Fruit fly (Drosophila melanogaster) whole organism, adult: ENCODE data around the gene CG31204.

Experiments
- CG11617 ChIP-seq: fragments of 200-800 bp; sonication (Bioruptor generic); optimal IDR thresholded peaks from 2 replicates; lab custom pipeline; 2017; ENCODE audit warnings: mild to moderate bottlenecking, missing biosample characterization, missing genetic modification reagents, missing genetic modification characterization
- CG12768 ChIP-seq: fragments of 200-800 bp; sonication (Bioruptor generic); optimal IDR thresholded peaks from 2 replicates; lab custom pipeline; 2017; ENCODE audit warnings: missing biosample characterization, missing genetic modification characterization, mild to moderate bottlenecking, moderate library complexity, missing genetic modification reagents
- CG14711 ChIP-seq: fragments of 200-800 bp; sonication (Bioruptor generic); optimal IDR thresholded peaks from 2 replicates; lab custom pipeline; 2018; ENCODE audit warnings: missing biosample characterization, mild to moderate bottlenecking, missing genetic modification characterization, moderate library complexity
- CG1620 ChIP-seq: fragments of 200-800 bp; sonication (Bioruptor generic); optimal IDR thresholded peaks from 2 replicates; lab custom pipeline; 2016; ENCODE audit warnings: missing biosample characterization, missing genetic modification characterization
- CG33017 ChIP-seq: fragments of 200-800 bp; sonication (Bioruptor generic); optimal IDR thresholded peaks from 2 replicates; lab custom pipeline; 2018; ENCODE audit warnings: missing biosample characterization, mild to moderate bottlenecking, missing genetic modification characterization, moderate library complexity
- CG5204 ChIP-seq: fragments of 200-800 bp; sonication (Bioruptor generic); optimal IDR thresholded peaks from 2 replicates; lab custom pipeline; 2016; ENCODE audit warnings: missing biosample characterization, missing genetic modification characterization
- CG7045 ChIP-seq: fragments of 200-800 bp; sonication (Bioruptor generic); optimal IDR thresholded peaks from 2 replicates; lab custom pipeline; 2017; ENCODE audit warnings: missing biosample characterization, mild to moderate bottlenecking, missing genetic modification characterization
- CG7101 ChIP-seq: fragments of 200-800 bp; sonication (Bioruptor generic); optimal IDR thresholded peaks from 2 replicates; lab custom pipeline; 2018; ENCODE audit warnings: missing biosample characterization, mild to moderate bottlenecking, missing genetic modification characterization, moderate library complexity
- Clk ChIP-seq: fragments of 200-800 bp; sonication (Bioruptor generic); optimal IDR thresholded peaks from 2 replicates; lab custom pipeline; 2017; ENCODE audit warnings: missing biosample characterization, missing genetic modification characterization
- Crg-1 ChIP-seq: fragments of 200-800 bp; sonication (Bioruptor generic); optimal IDR thresholded peaks from 2 replicates; lab custom pipeline; 2016; ENCODE audit warnings: missing biosample characterization, missing genetic modification characterization
- Hr96 ChIP-seq: fragments of 200-800 bp; sonication (Bioruptor generic); optimal IDR thresholded peaks from 2 replicates; lab custom pipeline; 2016; ENCODE audit warnings: missing biosample characterization, missing genetic modification characterization
- Mnt ChIP-seq: fragments of 200-800 bp; sonication (Bioruptor generic); optimal IDR thresholded peaks from 2 replicates; lab custom pipeline; 2016; ENCODE audit warnings: missing biosample characterization, mild to moderate bottlenecking, missing genetic modification characterization
- bab1 ChIP-seq: fragments of 200-800 bp; sonication (Bioruptor generic); optimal IDR thresholded peaks from 3 replicates; lab custom pipeline; 2019; ENCODE audit warnings: missing biosample characterization, mild to moderate bottlenecking, missing genetic modification characterization, moderate library complexity
- cic ChIP-seq: fragments of 200-800 bp; sonication (Bioruptor generic); optimal IDR thresholded peaks from 2 replicates; lab custom pipeline; 2017; ENCODE audit warnings: missing biosample characterization, mild to moderate bottlenecking, missing genetic modification characterization, moderate library complexity
- cnc ChIP-seq, 2 experiments: fragments of >200 bp; optimal IDR thresholded peaks; 2 replicates each; lab custom pipeline; 2017
- kay ChIP-seq: fragments of 200-800 bp; sonication (Bioruptor generic); peaks from one replicate; lab custom pipeline; 2016; ENCODE audit warnings: missing biosample characterization, missing genetic modification characterization, borderline replicate concordance
- ovo ChIP-seq: fragments of 200-800 bp; sonication (Bioruptor generic); optimal IDR thresholded peaks from 2 replicates; lab custom pipeline; 2016; ENCODE audit warnings: missing biosample characterization, missing genetic modification characterization
- pad ChIP-seq: fragments of 200-800 bp; sonication (Bioruptor generic); optimal IDR thresholded peaks from 3 replicates; lab custom pipeline; 2017; ENCODE audit warnings: missing biosample characterization, missing genetic modification characterization, mild to moderate bottlenecking, moderate library complexity, missing genetic modification reagents
- tj ChIP-seq: fragments of 200-800 bp; sonication (Bioruptor generic); optimal IDR thresholded peaks from 3 replicates; lab custom pipeline; 2017; ENCODE audit warnings: missing biosample characterization, mild to moderate bottlenecking, missing genetic modification characterization, moderate library complexity
- toe ChIP-seq: fragments of 200-800 bp; sonication (Bioruptor generic); optimal IDR thresholded peaks from 2 replicates; lab custom pipeline; 2016; ENCODE audit warnings: missing biosample characterization, missing genetic modification characterization

Gene CG31204

DNA sequence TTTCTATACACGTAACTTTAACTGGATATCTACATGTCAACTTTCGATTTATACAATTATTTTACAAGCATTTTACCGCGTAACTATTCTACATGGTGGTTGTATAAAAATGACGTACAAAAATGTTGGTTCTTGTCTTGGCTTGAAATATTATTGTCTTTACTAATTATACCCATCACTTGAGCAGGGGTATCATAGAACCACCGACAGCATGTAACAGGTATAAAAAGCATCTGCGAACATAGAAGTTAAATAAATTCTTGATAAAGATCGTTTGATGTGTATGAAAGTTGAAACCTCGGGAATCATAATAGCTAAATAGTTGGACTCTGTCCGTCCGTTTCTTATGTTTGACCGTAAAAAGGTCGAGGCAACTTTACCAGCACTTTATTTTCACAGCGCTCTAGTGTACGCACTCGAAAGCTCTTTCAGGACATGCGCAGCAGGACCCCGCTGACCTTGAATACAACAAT is 12.1 kb downstream of the CG31204 start:
- TF ChIP-seq ovo (GFP tag; lab: Kevin White, UChicago) = no peak
- TF ChIP-seq CG33017 = peak; percentile 67
- no peak for TF ChIP-seq toe
- TF ChIP-seq bab1 = no peak
- TF ChIP-seq CG1620 (GFP tag; lab: Kevin White, UChicago) = no peak
- no peak for TF ChIP-seq cic (GFP tag; lab: Kevin White, UChicago)
- TF ChIP-seq CG7101 (tag; lab: Kevin White, UChicago) = peak; percentile 45
- no peak for TF ChIP-seq Clk (GFP tag; lab: Kevin White, UChicago)
- peak; percentile 24 for TF ChIP-seq CG11617 (GFP tag; lab: Kevin White, UChicago)
- TF ChIP-seq CG12768 (GFP tag; lab: Kevin White, UChicago) = peak; percentile 23
- peak; percentile 73 for TF ChIP-seq CG5204 (GFP tag; lab: Kevin White, UChicago)
- TF ChIP-seq Crg-1 = no peak
- TF ChIP-seq cnc (optimal IDR thresholded peaks at IDR 0.05; lab: Kevin White, UChicago) = no peak
- TF ChIP-seq pad (GFP tag; lab: Kevin White, UChicago) = no peak
- TF ChIP-seq Mnt (GFP tag; lab: Kevin White, UChicago) = no peak
- peak; percentile 48 for TF ChIP-seq CG7045 (GFP tag; lab: Kevin White, UChicago)
- no peak for TF ChIP-seq tj (GFP tag; lab: Kevin White, UChicago)
- no peak for TF ChIP-seq kay (GFP tag; lab: Kevin White, UChicago)
- no peak for TF ChIP-seq Hr96
- peak; percentile 31 for TF ChIP-seq CG14711

- TF ChIP-seq Crg-1 (no peak), toe (no peak), CG7101 (tag; lab: Kevin White, UChicago) (no peak), Hr96 (no peak), cic (GFP tag; lab: Kevin White, UChicago) (no peak), CG12768 (GFP tag; lab: Kevin White, UChicago) (no peak), CG5204 (GFP tag; lab: Kevin White, UChicago) (no peak), CG1620 (GFP tag; lab: Kevin White, UChicago) (no peak), Clk (GFP tag; lab: Kevin White, UChicago) (no peak), CG11617 (GFP tag; lab: Kevin White, UChicago) (no peak), CG7045 (GFP tag; lab: Kevin White, UChicago) (no peak), pad (GFP tag; lab: Kevin White, UChicago) (no peak), CG33017 (no peak), bab1 (no peak), kay (GFP tag; lab: Kevin White, UChicago) (no peak), CG14711 (no peak), cnc (optimal IDR thresholded peaks at IDR 0.05; lab: Kevin White, UChicago) (no peak), tj (GFP tag; lab: Kevin White, UChicago) (no peak), Mnt (GFP tag; lab: Kevin White, UChicago) (no peak), ovo (GFP tag; lab: Kevin White, UChicago) (no peak)
These were observed 12.8 kb downstream of the CG31204 start for dm6 chr3R:31380489-31380888.

DNA sequence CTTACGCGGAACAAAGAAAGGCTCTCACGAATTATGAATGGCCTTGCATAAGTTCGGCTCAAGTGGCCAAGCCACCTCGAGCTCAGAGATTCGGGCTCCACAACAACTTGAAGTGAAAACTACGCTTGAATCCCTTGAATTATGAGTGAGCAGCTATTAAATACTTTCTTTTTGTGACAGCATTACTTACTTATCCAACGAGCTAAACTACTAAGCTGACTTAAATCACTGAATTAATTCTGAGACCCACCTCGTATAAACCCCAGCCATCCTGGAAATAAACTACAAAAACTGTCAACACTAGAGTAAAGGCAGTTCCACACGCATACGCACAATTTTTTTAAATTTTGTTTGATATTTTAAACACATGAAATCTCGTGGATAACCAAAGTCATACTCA is 21.2 kb downstream of the CG31204 start, which contains the start of gene gskt:
Gene gskt (plus strand): TSS at position 301 of the 400 bp plus-strand sequence.
- no peak for TF ChIP-seq ovo (GFP tag; lab: Kevin White, UChicago)
- TF ChIP-seq cic (GFP tag; lab: Kevin White, UChicago) = no peak

DNA sequence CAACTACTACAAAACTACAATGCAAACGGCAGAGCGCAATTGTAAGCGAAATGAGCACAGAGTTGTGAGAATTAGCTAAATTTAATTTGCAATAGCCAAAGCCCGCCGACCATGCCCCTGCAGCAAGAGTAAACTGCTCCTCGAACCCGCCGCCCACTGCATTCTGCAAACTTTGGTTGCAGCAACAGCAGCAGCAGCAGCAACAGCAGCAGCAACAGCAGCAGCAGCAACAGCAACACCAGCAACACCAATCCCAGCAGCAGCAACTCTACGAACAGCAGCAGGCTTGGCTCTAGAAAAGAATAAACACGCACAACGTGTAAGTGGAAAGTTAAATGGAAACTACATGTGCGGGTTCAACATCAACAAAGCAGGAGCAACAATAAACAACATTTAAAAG is 23.1 kb downstream of the CG31204 start:
- no peak for TF ChIP-seq tj (GFP tag; lab: Kevin White, UChicago)
- no peak for TF ChIP-seq CG1620 (GFP tag; lab: Kevin White, UChicago)
- TF ChIP-seq cic (GFP tag; lab: Kevin White, UChicago) = no peak
- no peak for TF ChIP-seq CG7045 (GFP tag; lab: Kevin White, UChicago)
- no peak for TF ChIP-seq Crg-1
- TF ChIP-seq CG5204 (GFP tag; lab: Kevin White, UChicago) = no peak
- no peak for TF ChIP-seq ovo (GFP tag; lab: Kevin White, UChicago)
- TF ChIP-seq CG12768 (GFP tag; lab: Kevin White, UChicago) = no peak
- TF ChIP-seq pad (GFP tag; lab: Kevin White, UChicago) = no peak
- TF ChIP-seq kay (GFP tag; lab: Kevin White, UChicago) = no peak
- no peak for TF ChIP-seq Mnt (GFP tag; lab: Kevin White, UChicago)
- TF ChIP-seq toe = no peak
- TF ChIP-seq Clk (GFP tag; lab: Kevin White, UChicago) = no peak
- no peak for TF ChIP-seq CG7101 (tag; lab: Kevin White, UChicago)
- no peak for TF ChIP-seq Hr96
- no peak for TF ChIP-seq CG14711
- TF ChIP-seq CG33017 = no peak
- no peak for TF ChIP-seq bab1
- TF ChIP-seq cnc (optimal IDR thresholded peaks at IDR 0.05; lab: Kevin White, UChicago) = no peak

DNA sequence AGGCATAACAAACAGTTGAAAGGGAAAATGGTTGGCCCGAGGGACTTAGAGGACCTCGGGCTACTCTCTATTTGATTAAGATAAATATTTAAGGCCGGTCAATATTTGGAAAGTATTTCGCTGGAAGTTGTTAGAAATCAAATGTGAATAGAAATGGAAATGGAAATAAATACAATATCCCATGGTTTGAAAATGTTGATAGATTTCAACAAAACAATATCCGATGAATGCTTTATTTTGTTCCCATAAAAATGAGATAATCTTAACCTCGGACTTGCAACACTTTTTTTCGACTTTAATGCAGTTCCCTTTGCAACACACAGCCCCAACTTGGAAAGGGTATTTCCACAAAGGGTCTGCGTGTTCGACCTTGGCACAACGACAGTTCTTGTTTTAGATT is 24.3 kb downstream of the CG31204 start:
- no peak for TF ChIP-seq Crg-1
- no peak for TF ChIP-seq pad (GFP tag; lab: Kevin White, UChicago)
- TF ChIP-seq cic (GFP tag; lab: Kevin White, UChicago) = no peak
- no peak for TF ChIP-seq Mnt (GFP tag; lab: Kevin White, UChicago)
- no peak for TF ChIP-seq tj (GFP tag; lab: Kevin White, UChicago)
- TF ChIP-seq CG7045 (GFP tag; lab: Kevin White, UChicago) = no peak
- no peak for TF ChIP-seq toe
- no peak for TF ChIP-seq CG12768 (GFP tag; lab: Kevin White, UChicago)
- no peak for TF ChIP-seq CG5204 (GFP tag; lab: Kevin White, UChicago)
- no peak for TF ChIP-seq CG33017
- TF ChIP-seq Clk (GFP tag; lab: Kevin White, UChicago) = no peak
- no peak for TF ChIP-seq Hr96
- TF ChIP-seq ovo (GFP tag; lab: Kevin White, UChicago) = no peak
- no peak for TF ChIP-seq bab1
- no peak for TF ChIP-seq CG1620 (GFP tag; lab: Kevin White, UChicago)
- no peak for TF ChIP-seq CG11617 (GFP tag; lab: Kevin White, UChicago)
- TF ChIP-seq cnc (optimal IDR thresholded peaks at IDR 0.05; lab: Kevin White, UChicago) = no peak

DNA sequence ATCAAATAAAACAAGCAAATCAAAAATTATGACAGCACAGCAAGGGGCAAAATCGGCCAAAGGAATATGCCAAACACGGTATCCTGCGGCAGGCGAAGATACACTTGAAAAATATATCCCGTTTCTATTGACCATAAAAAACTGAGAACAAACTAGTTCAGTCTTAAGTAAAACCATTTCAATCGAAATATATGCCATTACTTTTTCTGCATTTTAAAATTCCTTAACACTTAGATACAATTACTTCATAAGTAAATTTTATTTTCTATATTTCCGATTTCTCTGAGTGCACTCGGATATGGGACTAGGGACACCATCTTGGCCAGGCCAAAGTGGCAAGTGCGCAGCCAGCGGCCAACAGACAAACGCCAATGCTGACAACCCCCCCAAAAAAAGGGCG is 29.7 kb downstream of the CG31204 start:
- no peak for TF ChIP-seq CG7045 (GFP tag; lab: Kevin White, UChicago)
- no peak for TF ChIP-seq toe
- no peak for TF ChIP-seq tj (GFP tag; lab: Kevin White, UChicago)
- TF ChIP-seq CG33017 = no peak
- no peak for TF ChIP-seq CG11617 (GFP tag; lab: Kevin White, UChicago)
- TF ChIP-seq CG14711 = no peak
- no peak for TF ChIP-seq bab1
- no peak for TF ChIP-seq Crg-1
- TF ChIP-seq CG12768 (GFP tag; lab: Kevin White, UChicago) = no peak
- TF ChIP-seq Hr96 = no peak
- no peak for TF ChIP-seq CG5204 (GFP tag; lab: Kevin White, UChicago)
- TF ChIP-seq kay (GFP tag; lab: Kevin White, UChicago) = no peak
- no peak for TF ChIP-seq Mnt (GFP tag; lab: Kevin White, UChicago)
- no peak for TF ChIP-seq Clk (GFP tag; lab: Kevin White, UChicago)
